Fruit fly (Drosophila melanogaster): ENCODE results near the gene tnc.

tnc gene

dm6 chr3R:25069569-25069968 is 85.4 kb downstream of the tnc start, which contains the start of the genes Stt3B and CG11839 (continued):
- TF ChIP-seq CG15073 (GFP tag; optimal IDR thresholded peaks at IDR 0.05), result no peak
- TF ChIP-seq Atf3 (GFP tag; optimal IDR thresholded peaks at IDR 0.05), result peak; percentile 45
- TF ChIP-seq pnt (GFP tag; optimal IDR thresholded peaks at IDR 0.05), result peak; percentile 77
- peak; percentile 66 for TF ChIP-seq CG3281 (GFP tag; optimal IDR thresholded peaks at IDR 0.05)
- peak; percentile 93 for TF ChIP-seq CG1603 (tag; optimal IDR thresholded peaks at IDR 0.05)
- no peak for TF ChIP-seq unpg (GFP tag; optimal IDR thresholded peaks at IDR 0.05)
- TF ChIP-seq ase (GFP tag; IDR thresholded peaks at IDR 0.05), result no peak; the same call in 2 of the 3 replicates
- 0 out of 2 replicates have a peak, but pooled peaks have one; percentile 23 for TF ChIP-seq esg (GFP tag; conservative IDR thresholded peaks at IDR 0.05)
- TF ChIP-seq Tbp (GFP tag; optimal IDR thresholded peaks at IDR 0.05), result no peak
- peak; percentile 70 for TF ChIP-seq CG15514 (GFP tag; optimal IDR thresholded peaks at IDR 0.05)
- peak; percentile 6 for TF ChIP-seq CG3407 (GFP tag; optimal IDR thresholded peaks at IDR 0.05)
- peak; percentile 58 for TF ChIP-seq Ada2b (GFP tag; IDR thresholded peaks at IDR 0.05)
- peak; percentile 10 for TF ChIP-seq sima (GFP tag; optimal IDR thresholded peaks at IDR 0.05)
- peak; percentile 85 for TF ChIP-seq HmgD (GFP tag; optimal IDR thresholded peaks at IDR 0.05)
- no peak for TF ChIP-seq C15 (GFP tag; IDR thresholded peaks at IDR 0.05)
- TF ChIP-seq CG6854 (GFP tag; optimal IDR thresholded peaks at IDR 0.05), result no peak
- TF ChIP-seq Ets97D (GFP tag; optimal IDR thresholded peaks at IDR 0.05), result peak; percentile 90
- peak; percentile 28 for TF ChIP-seq CG8388 (GFP tag; optimal IDR thresholded peaks at IDR 0.05)
- TF ChIP-seq Aef1 (GFP tag; IDR thresholded peaks at IDR 0.05), result no peak; the same call in 1 of the 3 replicates
- TF ChIP-seq knrl (GFP tag; IDR thresholded peaks at IDR 0.05; ENCODE audit: partially characterized antibody), result peak; percentile 96
- TF ChIP-seq CG2889 (GFP tag; IDR thresholded peaks at IDR 0.05), result peak; percentile 17; the same call in 1 of the 3 replicates
- TF ChIP-seq trem (tag; optimal IDR thresholded peaks at IDR 0.05), result peak; percentile 100
- peak in 1 of 2 experiments; percentile 43 for TF ChIP-seq crp (GFP tag; optimal IDR thresholded peaks at IDR 0.05)
- TF ChIP-seq sisA (GFP tag; IDR thresholded peaks at IDR 0.05), result no peak
- TF ChIP-seq CG31365 (tag; optimal IDR thresholded peaks at IDR 0.05), result no peak
- peak; percentile 46; the same call in 1 of the 2 replicates for TF ChIP-seq CG4730 (GFP tag; IDR thresholded peaks at IDR 0.05)
- peak; percentile 70 for TF ChIP-seq CG18262 (tag; optimal IDR thresholded peaks at IDR 0.05)
- TF ChIP-seq bowl (GFP tag; IDR thresholded peaks at IDR 0.05), result no peak
- peak; percentile 42 for TF ChIP-seq CG5245 (GFP tag; optimal IDR thresholded peaks at IDR 0.05)
- peak; percentile 55 to 82 for TF ChIP-seq chif (GFP tag; optimal IDR thresholded peaks at IDR 0.05)
- TF ChIP-seq CG13894 (tag; optimal IDR thresholded peaks at IDR 0.05), result no peak
- TF ChIP-seq CG12391 (tag; optimal IDR thresholded peaks at IDR 0.05), result peak; percentile 84
- TF ChIP-seq CG7372 (GFP tag; IDR thresholded peaks at IDR 0.05), result peak; percentile 70
- TF ChIP-seq onecut (GFP tag; IDR thresholded peaks at IDR 0.05), result 0 out of 2 replicates have a peak, but pooled peaks have one; percentile 23
- peak; percentile 70 for TF ChIP-seq CG8290 (GFP tag; optimal IDR thresholded peaks at IDR 0.05)
- no peak for TF ChIP-seq CG8290 (tag; optimal IDR thresholded peaks at IDR 0.05)
- peak; percentile 46 for TF ChIP-seq MESR4 (GFP tag; optimal IDR thresholded peaks at IDR 0.05)
- peak; percentile 58 for TF ChIP-seq CG15696 (tag; optimal IDR thresholded peaks at IDR 0.05)
- TF ChIP-seq run (tag; optimal IDR thresholded peaks at IDR 0.05), result no peak
- TF ChIP-seq nerfin-1 (tag; optimal IDR thresholded peaks at IDR 0.05), result peak; percentile 72
- no peak for TF ChIP-seq Drgx (GFP tag; IDR thresholded peaks at IDR 0.05)
- peak; percentile 72 for TF ChIP-seq CG15601 (tag; optimal IDR thresholded peaks at IDR 0.05)
- peak; percentile 69 for TF ChIP-seq CG33213 (GFP tag; optimal IDR thresholded peaks at IDR 0.05)
- TF ChIP-seq CG17612 (GFP tag; IDR thresholded peaks at IDR 0.05), result no peak
- TF ChIP-seq Dfd (GFP tag; optimal IDR thresholded peaks at IDR 0.05), result no peak
- TF ChIP-seq Atf-2 (GFP tag; optimal IDR thresholded peaks at IDR 0.05), result peak; percentile 70
- no peak for TF ChIP-seq org-1 (GFP tag; optimal IDR thresholded peaks at IDR 0.05)
- peak; percentile 93 for TF ChIP-seq CG34224 (GFP tag; IDR thresholded peaks at IDR 0.05; ENCODE audit: partially characterized antibody)
- TF ChIP-seq Max (GFP tag; optimal IDR thresholded peaks at IDR 0.05), result peak; percentile 77
- TF ChIP-seq bigmax (GFP tag; optimal IDR thresholded peaks at IDR 0.05), result no peak
- peak; percentile 88 for TF ChIP-seq nmo (GFP tag; optimal IDR thresholded peaks at IDR 0.05)
